Fruit fly (Drosophila melanogaster): ENCODE measurements around the gene REG.
A peak's percentile ranks its signal among the peaks of the same experiment; 100 is the strongest.

The REG gene

DNA sequence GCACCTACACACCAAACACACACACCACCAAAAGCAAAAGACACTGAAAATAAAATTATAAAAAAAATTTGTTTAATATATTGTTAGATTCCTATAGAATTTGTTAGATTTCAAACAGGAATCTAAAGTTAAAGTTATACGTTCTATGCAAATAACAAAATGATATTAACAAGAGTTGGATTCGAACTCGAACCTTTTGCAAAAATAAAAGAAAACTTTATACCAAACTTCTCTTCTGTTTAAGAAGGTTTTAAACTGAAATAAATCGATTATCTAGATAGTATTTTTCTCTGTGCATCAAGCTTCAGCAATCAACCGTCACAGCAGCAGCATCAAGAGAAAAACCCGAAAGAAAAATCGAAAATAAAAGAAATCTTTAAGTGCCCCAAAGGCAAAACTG, 14.4 kb downstream of the REG start (continued):
- TF ChIP-seq esn (GFP tag; optimal IDR thresholded peaks at IDR 0.05), result peak; percentile 32
- TF ChIP-seq fd59A (GFP tag; optimal IDR thresholded peaks at IDR 0.05), result peak; percentile 37
- peak; percentile 54; the same call in 1 of the 3 replicates for TF ChIP-seq eg (GFP tag; IDR thresholded peaks at IDR 0.05)
- peak; percentile 18 for TF ChIP-seq lz (GFP tag; optimal IDR thresholded peaks at IDR 0.05)
- TF ChIP-seq CG7368 (GFP tag; optimal IDR thresholded peaks at IDR 0.05), result peak; percentile 59
- peak; percentile 35 for TF ChIP-seq CG11762 (GFP tag; optimal IDR thresholded peaks at IDR 0.05; ENCODE audit: insufficient read depth)
- no peak for TF ChIP-seq CG11294 (GFP tag; IDR thresholded peaks at IDR 0.05)
- peak; percentile 38 for TF ChIP-seq CG34406 (GFP tag; optimal IDR thresholded peaks at IDR 0.05)
- no peak for TF ChIP-seq Hr39 (GFP tag; optimal IDR thresholded peaks at IDR 0.05)
- peak; percentile 71 for TF ChIP-seq CG4318 (GFP tag; optimal IDR thresholded peaks at IDR 0.05)
- peak; percentile 49 for TF ChIP-seq Eip75B (GFP tag; optimal IDR thresholded peaks at IDR 0.05)
- no peak for TF ChIP-seq CG9139 (GFP tag; optimal IDR thresholded peaks at IDR 0.05)
- no peak for TF ChIP-seq vri (GFP tag; optimal IDR thresholded peaks at IDR 0.05)
- TF ChIP-seq CG32006 (GFP tag; optimal IDR thresholded peaks at IDR 0.05), result peak; percentile 88
- TF ChIP-seq svp (GFP tag), result peak; percentile 16
- TF ChIP-seq Sox14 (GFP tag; optimal IDR thresholded peaks at IDR 0.05), result peak; percentile 27
- peak; percentile 35 for TF ChIP-seq topi (GFP tag; optimal IDR thresholded peaks at IDR 0.05)
- TF ChIP-seq achi (GFP tag; optimal IDR thresholded peaks at IDR 0.05), result peak; percentile 71

DNA sequence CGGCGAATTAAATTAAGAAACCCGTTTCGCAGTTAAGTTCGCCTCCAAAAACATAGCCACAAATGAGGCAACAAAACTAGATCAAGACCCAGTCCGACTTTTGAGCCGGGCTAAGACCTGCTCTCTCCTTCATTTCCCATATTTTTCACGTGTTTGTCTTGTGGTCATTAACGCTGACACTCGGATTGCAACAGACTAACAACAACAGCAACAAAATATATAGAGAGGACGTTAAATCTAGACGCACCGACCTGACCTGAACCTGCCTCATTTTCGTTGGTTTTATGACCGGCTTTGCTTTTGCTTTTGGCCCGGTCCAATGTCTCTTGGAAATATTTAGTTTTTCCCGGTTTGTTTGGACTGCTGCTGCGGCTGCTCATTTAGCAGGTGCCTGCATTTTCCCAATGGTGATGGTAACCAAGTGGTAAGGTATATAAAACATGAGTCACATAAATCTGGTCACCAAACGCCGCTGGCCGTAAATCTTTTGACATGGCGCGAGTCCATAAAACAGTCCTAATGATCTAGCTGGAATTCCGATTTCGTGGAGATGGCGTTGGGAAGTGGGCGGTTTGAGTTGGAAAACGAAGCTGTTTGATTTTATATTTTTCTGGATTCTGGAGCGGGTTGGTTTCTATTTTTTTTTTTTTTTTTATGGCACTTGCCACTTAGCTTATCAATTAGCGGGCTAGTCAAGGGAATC, 15.5 kb downstream of the REG start:
- TF ChIP-seq CG11294 (GFP tag; IDR thresholded peaks at IDR 0.05) (no peak), Gug (GFP tag; IDR thresholded peaks at IDR 0.05) (no peak), Eip93F (GFP tag; optimal IDR thresholded peaks at IDR 0.05) (no peak), Hr4 (GFP tag; optimal IDR thresholded peaks at IDR 0.05) (no peak), Ets96B (tag; optimal IDR thresholded peaks at IDR 0.05) (no peak), esn (GFP tag; optimal IDR thresholded peaks at IDR 0.05) (no peak), CG31627 (GFP tag; optimal IDR thresholded peaks at IDR 0.05) (no peak), Sox102F (GFP tag; optimal IDR thresholded peaks at IDR 0.05) (no peak)

DNA sequence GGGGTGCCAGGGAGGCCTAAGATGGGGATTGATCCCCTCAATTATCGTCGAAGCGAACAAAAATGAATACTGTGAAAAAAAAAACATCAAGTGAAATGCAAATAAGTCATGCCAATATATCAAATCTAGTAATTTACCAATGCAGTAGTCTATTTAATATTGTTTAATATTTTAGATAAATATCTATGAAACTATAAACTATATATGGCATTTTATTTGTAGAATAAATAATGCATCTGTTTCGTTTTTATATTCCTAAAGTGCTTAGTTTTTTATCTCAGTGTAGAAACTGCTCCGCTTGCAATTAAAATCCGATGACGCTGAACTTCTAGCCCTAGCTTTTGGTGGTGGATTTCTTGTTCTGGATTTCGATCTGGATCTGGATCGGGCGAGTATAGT, 16.1 kb downstream of the REG start:
- TF ChIP-seq CG10669 (GFP tag; optimal IDR thresholded peaks at IDR 0.05) (no peak), CG3919 (GFP tag; optimal IDR thresholded peaks at IDR 0.05) (no peak), CG16779 (tag; optimal IDR thresholded peaks at IDR 0.05) (no peak), dsx (GFP tag; optimal IDR thresholded peaks at IDR 0.05; ENCODE audit: poor library complexity, severe bottlenecking) (no peak), CG6792 (GFP tag; optimal IDR thresholded peaks at IDR 0.05) (no peak), Eip78C (GFP tag) (peak; percentile 8)

DNA sequence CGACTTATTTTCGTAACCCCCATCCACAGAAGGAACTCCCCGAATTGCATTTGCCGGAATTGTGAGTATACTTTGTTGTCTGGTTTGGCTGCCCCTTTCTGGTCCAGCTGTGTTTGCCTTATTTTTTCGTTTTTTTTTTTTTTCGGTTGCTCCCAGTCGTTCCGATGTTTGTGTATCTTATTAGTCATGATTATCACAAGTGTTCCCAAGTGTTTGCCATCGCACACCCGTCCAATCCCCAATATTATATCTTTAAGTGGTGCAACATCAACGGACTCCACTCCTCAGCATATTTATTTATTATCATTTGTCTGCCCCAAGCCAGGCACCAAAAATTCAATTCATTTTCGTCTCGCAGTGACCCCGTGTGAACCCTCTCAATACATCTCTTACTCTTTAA, 17.1 kb downstream of the REG start:
- TF ChIP-seq fkh (GFP tag; optimal IDR thresholded peaks at IDR 0.05), result peak; percentile 56
- peak; percentile 16 for TF ChIP-seq svp (GFP tag)
- TF ChIP-seq spab (GFP tag; optimal IDR thresholded peaks at IDR 0.05), result no peak
- no peak for TF ChIP-seq eg (GFP tag; IDR thresholded peaks at IDR 0.05)
- peak; percentile 29 for TF ChIP-seq vri (GFP tag; optimal IDR thresholded peaks at IDR 0.05)

DNA sequence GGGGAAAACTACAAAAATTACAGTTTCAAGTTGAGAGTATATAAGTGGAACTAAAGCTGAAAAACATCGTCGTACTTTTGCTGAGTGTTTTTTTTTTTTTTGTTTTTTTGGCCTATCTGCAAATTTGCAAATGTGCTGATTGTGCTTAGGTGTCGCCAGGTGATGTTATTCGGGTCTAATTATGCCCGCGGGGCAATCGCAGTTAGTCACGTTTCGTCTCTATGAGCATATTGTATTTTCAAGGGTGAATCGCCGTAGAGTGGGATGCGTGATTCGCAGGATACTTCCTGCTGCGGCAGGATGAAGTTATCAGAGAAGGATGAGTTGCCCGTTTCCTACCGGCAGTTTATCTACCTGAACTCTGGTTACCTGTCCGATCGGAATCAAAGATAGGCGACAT, 17.7 kb downstream of the REG start:
- TF ChIP-seq topi (GFP tag; optimal IDR thresholded peaks at IDR 0.05) (no peak), svp (GFP tag) (no peak), pdm3 (GFP tag; optimal IDR thresholded peaks at IDR 0.05) (no peak), Sox15 (GFP tag; optimal IDR thresholded peaks at IDR 0.05) (no peak), CG6163 (GFP tag; IDR thresholded peaks at IDR 0.05) (no peak), vri (GFP tag; optimal IDR thresholded peaks at IDR 0.05) (no peak), OdsH (GFP tag; optimal IDR thresholded peaks at IDR 0.05) (no peak), CG8632 (GFP tag; optimal IDR thresholded peaks at IDR 0.05) (no peak)
